Fruit fly (Drosophila melanogaster) whole organism, embryonic: ENCODE data around the gene AP-1-2beta.
A peak's percentile ranks its signal among the peaks of the same experiment; 100 is the strongest.

ENCODE experiments used
- ATbp ChIP-seq: fragments of 200-800 bp; sonication (Bioruptor generic); optimal IDR thresholded peaks from 2 replicates; lab custom pipeline; 2017; ENCODE audit warnings: missing biosample characterization, mild to moderate bottlenecking, missing genetic modification characterization, missing genetic modification reagents
- Bteb2 ChIP-seq: fragments of 200-800 bp; sonication (Bioruptor generic); optimal IDR thresholded peaks from 2 replicates; lab custom pipeline; 2016; ENCODE audit warnings: missing biosample characterization, missing genetic modification characterization
- CG10209 ChIP-seq: fragments of 200-800 bp; sonication (Bioruptor generic); optimal IDR thresholded peaks from 3 replicates; lab custom pipeline; 2017; ENCODE audit warnings: missing biosample characterization, mild to moderate bottlenecking, missing genetic modification characterization, missing genetic modification reagents
- CG11695 ChIP-seq: fragments of 200-800 bp; sonication (Bioruptor generic); IDR thresholded peaks from 3 replicates; pipeline ENCODE4 v1.3.6; 2022; ENCODE audit warnings: missing biosample characterization, missing genetic modification characterization
- CG12071 ChIP-seq: fragments of 200-800 bp; sonication (Bioruptor generic); optimal IDR thresholded peaks from 3 replicates; lab custom pipeline; 2018; ENCODE audit warnings: missing biosample characterization, mild to moderate bottlenecking, missing genetic modification characterization
- CG14965 ChIP-seq: fragments of 200-800 bp; sonication (Bioruptor generic); optimal IDR thresholded peaks from 2 replicates; lab custom pipeline; 2016; ENCODE audit warnings: missing biosample characterization, missing genetic modification characterization, borderline replicate concordance
- CG15601 ChIP-seq: fragments of 200-800 bp; sonication (Bioruptor generic); optimal IDR thresholded peaks from 3 replicates; lab custom pipeline; 2019; ENCODE audit warnings: missing biosample characterization, mild to moderate bottlenecking, missing genetic modification characterization, moderate library complexity
- CG15696 ChIP-seq: fragments of 200-800 bp; sonication (Bioruptor generic); optimal IDR thresholded peaks from 2 replicates; lab custom pipeline; 2019; ENCODE audit warnings: missing biosample characterization, mild to moderate bottlenecking, missing genetic modification characterization, moderate library complexity
- CG16813 ChIP-seq: fragments of 200-800 bp; sonication (Bioruptor generic); IDR thresholded peaks from 3 replicates; pipeline ENCODE4 v1.3.6; 2022; ENCODE audit warnings: missing biosample characterization, missing genetic modification characterization; ENCODE audit not compliant: partially characterized antibody
- CG17359 ChIP-seq: fragments of 200-800 bp; sonication (Bioruptor generic); optimal IDR thresholded peaks from 3 replicates; lab custom pipeline; 2018; ENCODE audit warnings: missing biosample characterization, mild to moderate bottlenecking, missing genetic modification characterization, moderate library complexity
- CG2120 ChIP-seq: fragments of 200-800 bp; sonication (Bioruptor generic); optimal IDR thresholded peaks from 3 replicates; lab custom pipeline; 2016; ENCODE audit warnings: missing biosample characterization, missing genetic modification characterization
- CG2129 ChIP-seq: fragments of 200-800 bp; sonication (Bioruptor generic); IDR thresholded peaks from 2 replicates; pipeline ENCODE4 v1.3.6; 2022; ENCODE audit warnings: missing biosample characterization, missing genetic modification characterization; ENCODE audit not compliant: partially characterized antibody
- CG6765 ChIP-seq: fragments of 200-800 bp; sonication (Bioruptor generic); optimal IDR thresholded peaks from 3 replicates; lab custom pipeline; 2017; ENCODE audit warnings: missing biosample characterization, mild to moderate bottlenecking, missing genetic modification characterization
- CG7556 ChIP-seq: fragments of 200-800 bp; sonication (Bioruptor generic); optimal IDR thresholded peaks from 2 replicates; lab custom pipeline; 2017; ENCODE audit warnings: missing biosample characterization, mild to moderate bottlenecking, missing genetic modification characterization
- CG7987 ChIP-seq: fragments of 200-800 bp; sonication (Bioruptor generic); optimal IDR thresholded peaks from 2 replicates; lab custom pipeline; 2018; ENCODE audit warnings: missing biosample characterization, mild to moderate bottlenecking, missing genetic modification characterization, moderate library complexity
- CG8089 ChIP-seq: fragments of 200-800 bp; sonication (Bioruptor generic); optimal IDR thresholded peaks from 3 replicates; lab custom pipeline; 2016; ENCODE audit warnings: missing biosample characterization, missing genetic modification characterization
- Doc3 ChIP-seq: fragments of 200-800 bp; sonication (Bioruptor generic); IDR thresholded peaks from 3 replicates; pipeline ENCODE4 v1.3.6; 2022; ENCODE audit warnings: missing biosample characterization, missing genetic modification characterization; ENCODE audit not compliant: partially characterized antibody
- Dp ChIP-seq: fragments of 200-800 bp; sonication (Bioruptor generic); optimal IDR thresholded peaks from 2 replicates; lab custom pipeline; 2018; ENCODE audit warnings: missing biosample characterization, mild to moderate bottlenecking, missing genetic modification characterization, moderate library complexity
- Drgx ChIP-seq: fragments of 200-800 bp; sonication (Bioruptor generic); IDR thresholded peaks from 2 replicates; pipeline ENCODE4 v1.3.6; 2022; ENCODE audit warnings: missing biosample characterization, missing genetic modification characterization
- Elba2 ChIP-seq: fragments of 200-800 bp; sonication (Bioruptor generic); optimal IDR thresholded peaks from 3 replicates; lab custom pipeline; 2016; ENCODE audit warnings: missing biosample characterization, missing genetic modification characterization
- HHEX ChIP-seq: fragments of 200-800 bp; sonication (Bioruptor generic); optimal IDR thresholded peaks from 3 replicates; lab custom pipeline; 2017; ENCODE audit warnings: missing biosample characterization, mild to moderate bottlenecking, missing genetic modification characterization, missing genetic modification reagents
- HLH4C ChIP-seq: fragments of 200-800 bp; sonication (Bioruptor generic); IDR thresholded peaks from 3 replicates; pipeline ENCODE4 v1.3.6; 2022; ENCODE audit warnings: missing biosample characterization, missing genetic modification characterization; ENCODE audit not compliant: partially characterized antibody
- Lhr ChIP-seq: fragments of 200-800 bp; sonication (Bioruptor generic); optimal IDR thresholded peaks from 3 replicates; lab custom pipeline; 2017; ENCODE audit warnings: mild to moderate bottlenecking, missing biosample characterization, missing genetic modification reagents, missing genetic modification characterization
- MBD-R2 ChIP-seq: fragments of 200-800 bp; sonication (Bioruptor generic); IDR thresholded peaks from 2 replicates; pipeline ENCODE4 v1.3.6; 2022; ENCODE audit warnings: missing biosample characterization, missing genetic modification characterization
- MESR4 ChIP-seq: fragments of 200-800 bp; sonication (Bioruptor generic); optimal IDR thresholded peaks from 2 replicates; lab custom pipeline; 2018; ENCODE audit warnings: missing biosample characterization, mild to moderate bottlenecking, missing genetic modification characterization, moderate library complexity
- Meics ChIP-seq: fragments of 200-800 bp; sonication (Bioruptor generic); optimal IDR thresholded peaks from 2 replicates; lab custom pipeline; 2017; ENCODE audit warnings: missing biosample characterization, mild to moderate bottlenecking, missing genetic modification characterization
- NC2β ChIP-seq: fragments of 200-800 bp; sonication (Bioruptor generic); optimal IDR thresholded peaks from 2 replicates; lab custom pipeline; 2016; ENCODE audit warnings: missing biosample characterization, missing genetic modification characterization
- Nf-YC ChIP-seq: fragments of 200-800 bp; optimal IDR thresholded peaks from 3 replicates; lab custom pipeline; 2019; ENCODE audit warnings: missing biosample characterization, mild to moderate bottlenecking, missing genetic modification characterization, moderate library complexity
- Pdp1 ChIP-seq, 2 experiments: fragments of 200-800 bp; sonication (Bioruptor generic); optimal IDR thresholded peaks; 3 replicates each; lab custom pipeline; 2016; ENCODE audit warnings: missing biosample characterization in 2 of 2, missing genetic modification characterization in 2 of 2, mild to moderate bottlenecking in 1 of 2, moderate library complexity in 1 of 2
- Ptx1 ChIP-seq: fragments of 200-800 bp; sonication (Bioruptor generic); IDR thresholded peaks from 2 replicates; pipeline ENCODE4 v1.3.6; 2022; ENCODE audit warnings: missing biosample characterization, missing genetic modification characterization
- Scr ChIP-seq: fragments of 200-800 bp; sonication (Bioruptor generic); IDR thresholded peaks from 2 replicates; pipeline ENCODE4 v1.3.6; 2022; ENCODE audit warnings: missing biosample characterization, missing genetic modification characterization; ENCODE audit not compliant: partially characterized antibody
- Sin3A ChIP-seq: fragments of >200 bp; optimal IDR thresholded peaks from 2 replicates; lab custom pipeline; 2018
- ap ChIP-seq: fragments of 200-800 bp; sonication (Bioruptor generic); IDR thresholded peaks from 2 replicates; pipeline ENCODE4 v1.3.6; 2022; ENCODE audit warnings: missing biosample characterization, missing genetic modification characterization
- cad ChIP-seq: fragments of >200 bp; optimal IDR thresholded peaks from 2 replicates; lab custom pipeline; 2017; ENCODE audit warnings: missing biosample characterization, missing genetic modification characterization
- chinmo ChIP-seq: fragments of 200-800 bp; sonication (Bioruptor generic); IDR thresholded peaks from 4 replicates; pipeline ENCODE4 v1.3.6; 2022; ENCODE audit warnings: missing biosample characterization, missing genetic modification characterization; ENCODE audit not compliant: partially characterized antibody
- dpn ChIP-seq, 2 experiments: fragments of 200-800 bp; sonication (Bioruptor generic); optimal IDR thresholded peaks; 3 replicates each; lab custom pipeline; 2016; ENCODE audit warnings: missing biosample characterization in 2 of 2, missing genetic modification characterization in 2 of 2
- ewg ChIP-seq: fragments of 200-800 bp; sonication (Bioruptor generic); optimal IDR thresholded peaks from 3 replicates; lab custom pipeline; 2017; ENCODE audit warnings: mild to moderate bottlenecking, missing biosample characterization, missing genetic modification reagents, missing genetic modification characterization
- grau ChIP-seq: fragments of 200-800 bp; optimal IDR thresholded peaks from 3 replicates; lab custom pipeline; 2019; ENCODE audit warnings: missing biosample characterization, mild to moderate bottlenecking, missing genetic modification characterization, moderate library complexity
- h ChIP-seq: fragments of >200 bp; optimal IDR thresholded peaks from 2 replicates; lab custom pipeline; 2017
- ind ChIP-seq: fragments of 200-800 bp; sonication (Bioruptor generic); optimal IDR thresholded peaks from 3 replicates; lab custom pipeline; 2016; ENCODE audit warnings: missing biosample characterization, missing genetic modification characterization
- insv ChIP-seq, 2 experiments: fragments of 200-800 bp; sonication (Bioruptor generic); optimal IDR thresholded peaks; 3 replicates each; lab custom pipeline; 2016 to 2018; ENCODE audit warnings: missing biosample characterization in 2 of 2, missing genetic modification characterization in 2 of 2
- inv ChIP-seq: fragments of 200-800 bp; sonication (Bioruptor generic); IDR thresholded peaks from 2 replicates; pipeline ENCODE4 v1.3.6; 2022; ENCODE audit warnings: missing biosample characterization, missing genetic modification characterization; ENCODE audit not compliant: partially characterized antibody
- lbe ChIP-seq: fragments of 200-800 bp; sonication (Bioruptor generic); optimal IDR thresholded peaks from 2 replicates; lab custom pipeline; 2016; ENCODE audit warnings: missing biosample characterization, mild to moderate bottlenecking, missing genetic modification characterization
- lov ChIP-seq, 2 experiments: fragments of 200-800 bp in 1 of 2; fragments of >200 bp in 1 of 2; sonication (Bioruptor generic) in 1 of 2; IDR thresholded peaks in 1 of 2; optimal IDR thresholded peaks in 1 of 2; 2 replicates in 1 of 2; 3 replicates in 1 of 2; pipeline versions ENCODE4 v1.3.6 to Lab custom; 2017 to 2022; ENCODE audit warnings: missing biosample characterization in 1 of 2, missing genetic modification characterization in 1 of 2
- nerfin-1 ChIP-seq: fragments of 200-800 bp; sonication (Bioruptor generic); optimal IDR thresholded peaks from 3 replicates; lab custom pipeline; 2019; ENCODE audit warnings: missing biosample characterization, mild to moderate bottlenecking, missing genetic modification characterization, moderate library complexity
- nmo ChIP-seq: fragments of 200-800 bp; sonication (Bioruptor generic); optimal IDR thresholded peaks from 2 replicates; lab custom pipeline; 2018; ENCODE audit warnings: missing biosample characterization, mild to moderate bottlenecking, missing genetic modification characterization, moderate library complexity
- sens ChIP-seq: fragments of 200-800 bp; sonication (Bioruptor generic); peaks from one replicate; lab custom pipeline; 2016; ENCODE audit warnings: missing biosample characterization, missing genetic modification characterization
- stwl ChIP-seq: fragments of 200-800 bp; sonication (Bioruptor generic); optimal IDR thresholded peaks from 3 replicates; lab custom pipeline; 2018; ENCODE audit warnings: missing biosample characterization, mild to moderate bottlenecking, missing genetic modification characterization, moderate library complexity
- zen2 ChIP-seq: fragments of 200-800 bp; sonication (Bioruptor generic); IDR thresholded peaks from 3 replicates; pipeline ENCODE4 v1.3.6; 2022; ENCODE audit warnings: missing biosample characterization, missing genetic modification characterization; ENCODE audit not compliant: partially characterized antibody

Gene AP-1-2beta

DNA sequence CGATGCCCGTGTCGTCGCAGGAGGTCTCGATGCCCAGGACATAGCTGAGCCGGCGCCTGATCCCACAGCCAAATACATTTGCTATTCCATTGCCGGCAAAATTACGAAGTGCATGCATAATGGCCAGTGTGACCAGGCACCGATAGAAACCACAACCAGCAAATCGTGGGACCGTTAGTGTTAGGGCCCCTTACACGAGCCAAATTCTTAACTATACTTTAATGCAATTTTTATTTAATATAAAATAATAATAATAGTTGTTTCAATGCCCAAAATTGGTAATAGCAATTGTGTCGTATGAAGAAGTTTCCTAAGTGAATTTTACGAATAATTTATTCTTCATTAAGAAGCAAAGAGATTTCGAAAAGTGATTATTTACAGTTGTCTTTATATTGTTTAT, 29.2 kb upstream of the AP-1-2beta start, which contains the start of gene Tcs4 (continued):
- TF ChIP-seq inv (0 out of 2 replicates have a peak, but pooled peaks have one; percentile 7), MBD-R2 (GFP tag; lab: Robert Waterston, UW) (peak; percentile 82), chinmo (peak; percentile 71; the same call in 2 of the 4 replicates), HLH4C (GFP tag; lab: Robert Waterston, UW) (peak; percentile 48; the same call in 2 of the 3 replicates), Pdp1 (GFP tag; optimal IDR thresholded peaks at IDR 0.05; lab: Kevin White, UChicago) (peak in 1 of 2 experiments; percentile 83), lov (optimal IDR thresholded peaks at IDR 0.05; lab: Kevin White, UChicago) (no peak), lov (GFP tag; IDR thresholded peaks at IDR 0.05; lab: Robert Waterston, UW) (no peak), CG10209 (peak; percentile 13), CG6765 (GFP tag; lab: Kevin White, UChicago) (no peak), CG14965 (GFP tag; lab: Kevin White, UChicago) (no peak), stwl (peak; percentile 100), Scr (GFP tag; lab: Robert Waterston, UW) (peak; percentile 59), grau (tag; lab: Kevin White, UChicago) (peak; percentile 48), Lhr (no peak), Elba2 (GFP tag; lab: Kevin White, UChicago) (peak; percentile 25), Ptx1 (GFP tag; lab: Robert Waterston, UW) (no peak), ap (no peak), NC2β (GFP tag; lab: Kevin White, UChicago) (no peak), Dp (GFP tag; lab: Kevin White, UChicago) (peak; percentile 32), zen2 (GFP tag; lab: Robert Waterston, UW) (peak; percentile 60; the same call in 2 of the 3 replicates), CG16813 (GFP tag; lab: Robert Waterston, UW) (peak; percentile 42; the same call in 2 of the 3 replicates), h (lab: Kevin White, UChicago) (no peak), CG15601 (peak; percentile 27), MESR4 (GFP tag; lab: Kevin White, UChicago) (peak; percentile 44), CG15696 (peak; percentile 30), CG11695 (GFP tag; lab: Robert Waterston, UW) (0 out of 3 replicates have a peak, but pooled peaks have one; percentile 18), dpn (GFP tag; optimal IDR thresholded peaks at IDR 0.05; lab: Kevin White, UChicago) (peak in 1 of 2 experiments; percentile 28), ewg (GFP tag; lab: Kevin White, UChicago) (no peak), CG2129 (no peak), Sin3A (peak; percentile 12), nmo (GFP tag; lab: Kevin White, UChicago) (peak; percentile 48), insv (GFP tag; optimal IDR thresholded peaks at IDR 0.05; lab: Kevin White, UChicago) (no peak), Bteb2 (GFP tag; lab: Kevin White, UChicago) (no peak), cad (no peak), CG7987 (GFP tag; lab: Kevin White, UChicago) (no peak), ATbp (no peak), sens (GFP tag; lab: Kevin White, UChicago) (peak; percentile 62), CG2120 (peak; percentile 16), HHEX (GFP tag; lab: Kevin White, UChicago) (no peak), CG8089 (no peak), CG17359 (tag; lab: Kevin White, UChicago) (peak; percentile 13), nerfin-1 (no peak), Doc3 (GFP tag; lab: Robert Waterston, UW) (0 out of 3 replicates have a peak, but pooled peaks have one; percentile 48), ind (GFP tag; lab: Kevin White, UChicago) (no peak), lbe (peak; percentile 1), Meics (GFP tag; lab: Kevin White, UChicago) (peak; percentile 28), CG12071 (GFP tag; lab: Kevin White, UChicago) (no peak), CG7556 (GFP tag; lab: Kevin White, UChicago) (peak; percentile 5), Drgx (GFP tag; lab: Robert Waterston, UW) (0 out of 2 replicates have a peak, but pooled peaks have one; percentile 6), Nf-YC (tag; lab: Kevin White, UChicago) (peak; percentile 19)
